Worm (Caenorhabditis elegans): ENCODE data around the gene C18A3.11.

ce11 chrII:5694798-5695197 is 36.0 kb upstream of the C18A3.11 start, which contains the start of gene C25H3.14:
- TF ChIP-seq ztf-26 (tag; optimal IDR thresholded peaks at IDR 0.05) (no peak), akir-1 (GFP tag; optimal IDR thresholded peaks at IDR 0.05) (no peak), nhr-80 (tag; optimal IDR thresholded peaks at IDR 0.05) (no peak)
